Fruit fly (Drosophila melanogaster): ENCODE measurements around the gene Alp12.
A peak's percentile ranks its signal among the peaks of the same experiment; 100 is the strongest.

Alp12 gene

DNA sequence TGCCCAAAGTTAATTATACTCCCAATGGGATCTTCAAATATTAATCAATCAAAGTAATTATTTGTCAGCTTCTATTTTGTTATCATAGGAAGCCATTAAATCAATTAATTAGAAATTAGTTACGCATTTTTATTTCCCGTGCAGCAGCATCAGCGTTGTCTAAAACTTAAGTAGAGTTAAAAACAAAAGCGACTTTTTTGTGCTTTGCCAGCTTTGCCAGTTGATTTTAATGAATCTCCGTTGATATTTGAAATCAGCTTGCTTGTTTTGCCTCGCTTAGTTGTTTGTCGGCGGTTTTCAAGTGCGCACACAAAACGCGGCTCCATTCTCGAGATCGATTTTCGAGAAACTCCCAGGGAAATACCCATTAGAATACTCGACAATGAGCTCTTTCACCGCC, 43.2 kb upstream of the Alp12 start, which contains the start of gene CG17350:
Gene CG17350 (plus strand): TSS at position 301 of the 400 bp plus-strand sequence.
- TF ChIP-seq usp (GFP tag; optimal IDR thresholded peaks at IDR 0.05), result no peak
- TF ChIP-seq psq (GFP tag; optimal IDR thresholded peaks at IDR 0.05), result no peak
- TF ChIP-seq pan (optimal IDR thresholded peaks at IDR 0.05), result no peak
- TF ChIP-seq Jra (GFP tag; optimal IDR thresholded peaks at IDR 0.05), result no peak
- no peak for TF ChIP-seq ey (GFP tag; optimal IDR thresholded peaks at IDR 0.05)
- TF ChIP-seq woc (GFP tag; optimal IDR thresholded peaks at IDR 0.05), result no peak
- TF ChIP-seq sage (GFP tag; optimal IDR thresholded peaks at IDR 0.05), result no peak
- no peak for TF ChIP-seq fru (GFP tag; optimal IDR thresholded peaks at IDR 0.05)
- TF ChIP-seq tai (GFP tag; optimal IDR thresholded peaks at IDR 0.05), result no peak
- TF ChIP-seq Hr78 (GFP tag; optimal IDR thresholded peaks at IDR 0.05), result no peak
- no peak for TF ChIP-seq foxo (GFP tag; optimal IDR thresholded peaks at IDR 0.05)
- TF ChIP-seq br (GFP tag; optimal IDR thresholded peaks at IDR 0.05), result no peak
- no peak for TF ChIP-seq Vsx2 (GFP tag; optimal IDR thresholded peaks at IDR 0.05; ENCODE audit: partially characterized antibody)
- no peak for TF ChIP-seq Hr83 (GFP tag; optimal IDR thresholded peaks at IDR 0.05; ENCODE audit: poor library complexity, severe bottlenecking)
- TF ChIP-seq Dif (GFP tag; optimal IDR thresholded peaks at IDR 0.05; ENCODE audit: partially characterized antibody), result no peak
- TF ChIP-seq dsf (GFP tag; optimal IDR thresholded peaks at IDR 0.05; ENCODE audit: borderline replicate concordance), result no peak
- no peak for TF ChIP-seq Myc (optimal IDR thresholded peaks at IDR 0.05)

DNA sequence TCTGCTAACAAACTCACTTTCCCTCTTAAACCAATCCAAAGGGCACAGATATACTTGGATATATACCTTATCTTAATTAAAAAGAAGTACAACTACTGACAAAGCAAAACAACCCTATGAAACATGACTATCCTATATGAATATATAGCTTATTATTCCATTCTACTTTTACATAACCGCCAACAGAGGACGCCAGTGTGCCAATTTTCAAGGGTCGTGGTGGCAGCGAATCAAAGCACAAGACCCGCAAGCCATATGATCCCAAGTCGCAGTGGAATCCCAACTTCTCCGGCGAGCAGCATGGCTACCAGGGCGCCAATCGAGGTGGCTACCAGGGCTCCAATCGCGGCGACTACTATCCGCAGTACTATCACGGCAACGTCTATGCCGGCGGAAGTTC, 41.5 kb upstream of the Alp12 start:
- no peak for TF ChIP-seq h (GFP tag; optimal IDR thresholded peaks at IDR 0.05)
- no peak for TF ChIP-seq OdsH (GFP tag; optimal IDR thresholded peaks at IDR 0.05)
- TF ChIP-seq lola (GFP tag; optimal IDR thresholded peaks at IDR 0.05), result no peak
- TF ChIP-seq Mio (GFP tag; optimal IDR thresholded peaks at IDR 0.05), result no peak
- no peak for TF ChIP-seq pan (optimal IDR thresholded peaks at IDR 0.05)
- TF ChIP-seq HLH106 (tag; optimal IDR thresholded peaks at IDR 0.05), result no peak
- TF ChIP-seq sv (GFP tag; optimal IDR thresholded peaks at IDR 0.05), result no peak
- TF ChIP-seq Jra (GFP tag; optimal IDR thresholded peaks at IDR 0.05), result no peak
- TF ChIP-seq brk (GFP tag; optimal IDR thresholded peaks at IDR 0.05), result no peak
- TF ChIP-seq Vsx2 (GFP tag; optimal IDR thresholded peaks at IDR 0.05; ENCODE audit: partially characterized antibody), result no peak
- TF ChIP-seq jim (GFP tag; optimal IDR thresholded peaks at IDR 0.05), result no peak

DNA sequence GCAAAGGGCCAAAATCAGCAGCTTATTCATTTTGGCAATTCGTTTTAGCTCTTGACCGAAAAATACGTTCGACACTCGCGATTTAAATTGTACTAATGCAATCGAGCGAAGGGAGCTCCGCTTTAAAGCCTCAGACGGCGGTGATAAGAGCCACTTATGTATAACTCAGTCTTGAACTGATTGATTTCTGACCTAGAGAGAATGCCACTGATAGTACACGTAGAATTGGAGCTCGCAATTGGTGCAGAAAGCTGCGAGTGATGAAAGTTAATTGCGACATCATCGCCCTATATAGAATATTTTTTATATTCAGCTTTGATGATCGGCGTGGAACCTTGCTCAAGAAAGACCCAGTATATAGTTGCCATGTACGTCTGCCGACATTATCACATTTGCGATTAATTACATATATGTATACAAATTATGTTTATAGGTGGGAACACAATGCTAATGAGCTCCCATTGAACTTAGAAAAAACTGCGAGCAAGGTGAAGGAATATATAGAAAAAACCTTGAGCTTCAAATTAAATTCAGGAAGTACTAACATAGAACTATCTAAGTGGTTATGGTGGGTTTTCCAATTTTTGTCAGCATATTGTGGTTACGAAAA, 37.6 kb upstream of the Alp12 start, which contains the start of gene fon:
Gene fon (minus strand): TSS at position 100 of the 610 bp plus-strand sequence.
- TF ChIP-seq Mio (GFP tag; optimal IDR thresholded peaks at IDR 0.05) (no peak), CrebA (GFP tag; optimal IDR thresholded peaks at IDR 0.05; ENCODE audit: borderline replicate concordance) (no peak), dsf (GFP tag; optimal IDR thresholded peaks at IDR 0.05; ENCODE audit: borderline replicate concordance) (no peak), Dfd (GFP tag; optimal IDR thresholded peaks at IDR 0.05) (no peak), CG9705 (GFP tag; optimal IDR thresholded peaks at IDR 0.05) (no peak), usp (GFP tag; optimal IDR thresholded peaks at IDR 0.05) (no peak)

DNA sequence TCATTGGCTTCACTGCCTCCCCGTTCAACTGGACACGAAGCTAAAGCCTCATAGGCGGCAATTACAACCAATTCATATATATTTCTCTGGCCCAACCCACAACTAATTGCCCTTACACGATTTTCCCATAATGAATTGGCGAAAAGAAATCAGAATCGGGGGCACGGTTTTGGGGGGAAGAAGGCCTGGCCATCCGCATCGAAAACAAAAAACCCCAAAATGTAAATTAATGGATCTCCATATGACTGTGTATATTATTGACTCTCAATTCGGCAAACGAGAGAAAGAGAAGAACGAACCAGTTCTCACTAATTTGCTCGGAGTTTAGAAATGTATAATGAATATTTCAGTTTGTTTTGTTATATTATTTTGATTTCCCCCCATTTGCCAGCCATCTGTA, 34.9 kb upstream of the Alp12 start:
- no peak for TF ChIP-seq woc (GFP tag; optimal IDR thresholded peaks at IDR 0.05)
- TF ChIP-seq Rel (GFP tag; optimal IDR thresholded peaks at IDR 0.05), result no peak
- TF ChIP-seq Rel (tag; optimal IDR thresholded peaks at IDR 0.05), result peak; percentile 93
- TF ChIP-seq sv (GFP tag; optimal IDR thresholded peaks at IDR 0.05), result no peak
- TF ChIP-seq foxo (GFP tag; optimal IDR thresholded peaks at IDR 0.05), result no peak
- TF ChIP-seq Mio (GFP tag; optimal IDR thresholded peaks at IDR 0.05), result no peak

DNA sequence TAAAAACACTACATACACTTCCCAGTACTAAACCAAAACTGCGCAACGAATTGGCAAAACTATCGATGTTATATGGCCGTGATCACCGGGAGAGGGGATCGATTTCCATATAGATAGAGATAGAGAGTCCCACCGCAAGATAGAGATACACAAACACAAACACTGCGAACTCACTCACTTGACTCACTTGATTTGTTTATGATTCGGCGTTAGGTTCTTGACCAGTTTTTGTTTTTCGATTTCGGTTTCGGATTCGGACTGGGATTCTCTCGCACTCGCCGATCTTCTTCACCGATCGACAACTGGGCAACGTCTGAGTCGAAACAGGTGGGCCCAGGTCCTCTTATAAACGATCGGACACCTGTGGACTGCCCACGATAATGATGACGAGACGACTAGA, 34.1 kb upstream of the Alp12 start, which contains the start of gene CG17549:
Gene CG17549 (minus strand): TSS at position 327 of the 400 bp plus-strand sequence.
- TF ChIP-seq Abd-B (GFP tag; optimal IDR thresholded peaks at IDR 0.05) (no peak), fru (GFP tag; optimal IDR thresholded peaks at IDR 0.05) (no peak), rgr (GFP tag; optimal IDR thresholded peaks at IDR 0.05) (no peak), Myc (optimal IDR thresholded peaks at IDR 0.05) (no peak), lola (GFP tag; optimal IDR thresholded peaks at IDR 0.05) (no peak), Hr83 (GFP tag; optimal IDR thresholded peaks at IDR 0.05; ENCODE audit: poor library complexity, severe bottlenecking) (peak; percentile 11), sage (GFP tag; optimal IDR thresholded peaks at IDR 0.05) (no peak), Sp1 (GFP tag; optimal IDR thresholded peaks at IDR 0.05) (no peak), GATAd (GFP tag; optimal IDR thresholded peaks at IDR 0.05) (no peak), Rel (GFP tag; optimal IDR thresholded peaks at IDR 0.05) (no peak), Rel (tag; optimal IDR thresholded peaks at IDR 0.05) (peak; percentile 17)

Data from whole organism, wandering third instar larva.